Worm (Caenorhabditis elegans) whole organism, mixed stage, embryonic: Measurements from ENCODE around the gene gst-22.

Experiments used
- M03D4.4 ChIP-seq: sonication (generic microtip); optimal IDR thresholded peaks from 2 replicates; lab custom pipeline; 2017; ENCODE audit warnings: mild to moderate bottlenecking, missing genetic modification characterization, missing compliant biosample characterization
- bed-3 ChIP-seq: fragments of 200-800 bp; sonication (Bioruptor generic); optimal IDR thresholded peaks from 3 replicates; lab custom pipeline; 2018; ENCODE audit warnings: mild to moderate bottlenecking, missing genetic modification characterization, moderate library complexity, missing compliant biosample characterization
- blmp-1 ChIP-seq: fragments of 150-350 bp; optimal IDR thresholded peaks from 2 replicates; lab custom pipeline; 2014; ENCODE audit warnings: missing biosample characterization, missing genetic modification characterization
- ceh-39 ChIP-seq: fragments of 150-350 bp; optimal IDR thresholded peaks from 2 replicates; lab custom pipeline; 2014; ENCODE audit warnings: missing biosample characterization, missing genetic modification characterization
- ceh-83 ChIP-seq: fragments of 200-800 bp; sonication (Bioruptor generic); optimal IDR thresholded peaks from 2 replicates; lab custom pipeline; 2018; ENCODE audit warnings: mild to moderate bottlenecking, missing genetic modification characterization, missing compliant biosample characterization
- ces-1 ChIP-seq: fragments of 150-350 bp; optimal IDR thresholded peaks from 2 replicates; lab custom pipeline; 2014; ENCODE audit warnings: missing biosample characterization, missing genetic modification reagents, missing genetic modification characterization
- cnd-1 ChIP-seq: fragments of 200-800 bp; sonication (Bioruptor generic); optimal IDR thresholded peaks from 2 replicates; lab custom pipeline; 2018; ENCODE audit warnings: mild to moderate bottlenecking, missing genetic modification characterization, missing compliant biosample characterization
- elt-1 ChIP-seq: sonication (generic microtip); optimal IDR thresholded peaks from 2 replicates; lab custom pipeline; 2017; ENCODE audit warnings: missing genetic modification characterization, mild to moderate bottlenecking, missing compliant biosample characterization, antibody characterized with exemption, moderate library complexity, borderline replicate concordance; ENCODE audit not compliant: insufficient read depth
- elt-3 ChIP-seq: fragments of 150-350 bp; optimal IDR thresholded peaks from 2 replicates; lab custom pipeline; 2014; ENCODE audit warnings: missing biosample characterization, missing genetic modification characterization
- flh-1 ChIP-seq: fragments of 200-800 bp; sonication (Bioruptor generic); optimal IDR thresholded peaks from 2 replicates; lab custom pipeline; 2018; ENCODE audit warnings: mild to moderate bottlenecking, missing genetic modification characterization, moderate library complexity, missing compliant biosample characterization
- hlh-1 ChIP-seq: fragments of 150-350 bp; optimal IDR thresholded peaks from 2 replicates; lab custom pipeline; 2014; ENCODE audit warnings: missing biosample characterization, missing genetic modification reagents, missing genetic modification characterization
- lin-32 ChIP-seq: fragments of 200-800 bp; sonication (Bioruptor generic); optimal IDR thresholded peaks from 2 replicates; lab custom pipeline; 2018; ENCODE audit warnings: mild to moderate bottlenecking, missing genetic modification characterization, missing compliant biosample characterization
- lsy-2 ChIP-seq: fragments of 150-350 bp; optimal IDR thresholded peaks from 2 replicates; lab custom pipeline; 2014; ENCODE audit warnings: missing biosample characterization, missing genetic modification characterization
- mab-5 ChIP-seq: fragments of 150-350 bp; optimal IDR thresholded peaks from 2 replicates; lab custom pipeline; 2014; ENCODE audit warnings: missing biosample characterization, missing genetic modification characterization
- mep-1 ChIP-seq: fragments of 150-350 bp; optimal IDR thresholded peaks from 2 replicates; lab custom pipeline; 2017; ENCODE audit warnings: missing biosample characterization, missing genetic modification reagents, missing genetic modification characterization, inconsistent platforms
- mls-2 ChIP-seq: sonication (generic microtip); optimal IDR thresholded peaks from 2 replicates; lab custom pipeline; 2016; ENCODE audit warnings: mild to moderate bottlenecking, missing genetic modification characterization, moderate library complexity, missing compliant biosample characterization
- nhr-12 ChIP-seq: fragments of 150-350 bp; optimal IDR thresholded peaks from 2 replicates; lab custom pipeline; 2014; ENCODE audit warnings: missing biosample characterization, missing genetic modification characterization
- nhr-2 ChIP-seq: fragments of 150-350 bp; optimal IDR thresholded peaks from 2 replicates; lab custom pipeline; 2014; ENCODE audit warnings: missing biosample characterization, missing genetic modification characterization
- nhr-237 ChIP-seq: fragments of 150-350 bp; optimal IDR thresholded peaks from 2 replicates; lab custom pipeline; 2014; ENCODE audit warnings: missing biosample characterization, missing genetic modification characterization
- nhr-28 ChIP-seq: fragments of 150-350 bp; optimal IDR thresholded peaks from 2 replicates; lab custom pipeline; 2014; ENCODE audit warnings: missing biosample characterization, missing genetic modification characterization
- pha-4 ChIP-seq: fragments of 150-350 bp; optimal IDR thresholded peaks from 2 replicates; lab custom pipeline; 2018; ENCODE audit warnings: missing biosample characterization, missing genetic modification reagents, missing genetic modification characterization
- sem-2 ChIP-seq: fragments of 200-800 bp; sonication (Bioruptor generic); optimal IDR thresholded peaks from 2 replicates; lab custom pipeline; 2018; ENCODE audit warnings: mild to moderate bottlenecking, missing genetic modification characterization, missing compliant biosample characterization
- snpc-4 ChIP-seq: fragments of 150-350 bp; optimal IDR thresholded peaks from 2 replicates; lab custom pipeline; 2014; ENCODE audit warnings: missing biosample characterization, missing genetic modification characterization
- sptf-1 ChIP-seq: sonication (generic microtip); optimal IDR thresholded peaks from 2 replicates; lab custom pipeline; 2017; ENCODE audit warnings: mild to moderate bottlenecking, missing genetic modification characterization, moderate library complexity, missing compliant biosample characterization
- tbx-8 ChIP-seq: fragments of 200-800 bp; sonication (Bioruptor generic); optimal IDR thresholded peaks from 2 replicates; lab custom pipeline; 2018; ENCODE audit warnings: mild to moderate bottlenecking, missing genetic modification characterization, moderate library complexity, missing compliant biosample characterization
- unc-120 ChIP-seq: sonication (generic microtip); optimal IDR thresholded peaks from 2 replicates; lab custom pipeline; 2017; ENCODE audit warnings: missing genetic modification characterization, missing compliant biosample characterization; ENCODE audit not compliant: poor library complexity, severe bottlenecking
- unc-39 ChIP-seq: fragments of 150-350 bp; optimal IDR thresholded peaks from 2 replicates; lab custom pipeline; 2014; ENCODE audit warnings: missing biosample characterization, missing genetic modification characterization
- unc-62 ChIP-seq: fragments of 150-350 bp; optimal IDR thresholded peaks from 2 replicates; lab custom pipeline; 2014; ENCODE audit warnings: missing biosample characterization, missing genetic modification reagents, missing genetic modification characterization
- zip-8 ChIP-seq: fragments of 150-350 bp; optimal IDR thresholded peaks from 2 replicates; lab custom pipeline; 2014; ENCODE audit warnings: missing biosample characterization, missing genetic modification characterization

The gst-22 gene

DNA sequence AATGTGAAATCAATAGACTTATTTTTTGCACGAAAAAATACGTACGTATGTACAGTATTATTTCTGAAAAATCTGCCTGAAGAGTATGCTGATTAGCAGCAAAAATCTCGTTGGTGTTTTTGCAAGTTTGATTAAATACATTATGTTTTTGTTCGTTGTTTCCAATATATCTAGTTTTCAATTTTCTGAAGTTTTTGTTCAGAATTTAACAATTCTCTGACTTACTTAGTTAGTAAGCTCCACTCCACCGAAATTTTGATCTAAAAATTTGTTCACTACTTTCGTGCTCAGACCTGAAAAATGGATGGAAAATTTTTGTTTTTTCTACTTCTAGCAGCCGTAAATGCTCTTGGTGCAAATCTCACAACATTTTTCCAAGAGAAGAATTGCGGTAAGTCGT lies 27.2 kb downstream of the gst-22 start, which contains the start of gene irld-26:
Gene irld-26, plus strand, starts transcription at position 301 of the 400 bp plus-strand sequence.
- TF ChIP-seq snpc-4 (tag; lab: Kevin White, UChicago) (no peak), elt-3 (tag; lab: Kevin White, UChicago) (no peak), bed-3 (GFP tag; lab: Kevin White, UChicago) (no peak), flh-1 (GFP tag; lab: Kevin White, UChicago) (no peak), unc-62 (GFP tag; lab: Kevin White, UChicago) (no peak), unc-120 (tag; lab: Kevin White, UChicago) (no peak), lin-32 (GFP tag; lab: Kevin White, UChicago) (no peak), hlh-1 (tag; lab: Kevin White, UChicago) (no peak), mls-2 (tag; lab: Kevin White, UChicago) (no peak), sem-2 (GFP tag; lab: Kevin White, UChicago) (no peak)

DNA sequence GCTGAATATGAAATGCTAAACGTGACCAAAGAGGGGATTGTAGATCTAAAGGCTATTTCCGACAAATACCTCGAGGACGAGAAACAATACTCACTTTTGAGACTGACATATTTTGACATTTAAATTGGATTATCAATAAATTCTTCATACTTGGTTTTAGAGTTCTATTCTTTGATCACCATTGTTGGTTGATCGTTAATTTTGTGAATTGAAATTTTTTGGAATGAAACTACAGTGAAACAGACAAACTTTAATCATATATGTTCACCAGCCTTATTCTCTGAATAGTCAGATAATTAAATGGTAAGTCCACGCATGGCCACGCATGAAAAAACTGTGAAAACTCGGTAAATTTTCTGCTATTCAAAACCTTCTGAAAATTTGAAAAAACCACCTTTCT lies 29.5 kb downstream of the gst-22 start, which contains the start of gene F11A5.18:
Gene F11A5.18, plus strand, starts transcription at position 301 of the 400 bp plus-strand sequence.
- TF ChIP-seq lsy-2 (tag; lab: Kevin White, UChicago): no peak
- no peak for TF ChIP-seq elt-1 (tag; lab: Kevin White, UChicago)
- no peak for TF ChIP-seq mls-2 (tag; lab: Kevin White, UChicago)
- TF ChIP-seq unc-120 (tag; lab: Kevin White, UChicago): no peak
- TF ChIP-seq snpc-4 (tag; lab: Kevin White, UChicago): no peak
- TF ChIP-seq zip-8 (tag; lab: Kevin White, UChicago): no peak
- no peak for TF ChIP-seq ceh-83
- TF ChIP-seq mep-1 (tag; lab: Kevin White, UChicago): no peak
- TF ChIP-seq nhr-237 (tag; lab: Kevin White, UChicago): no peak
- no peak for TF ChIP-seq elt-3 (tag; lab: Kevin White, UChicago)
- no peak for TF ChIP-seq bed-3 (GFP tag; lab: Kevin White, UChicago)
- TF ChIP-seq M03D4.4 (tag; lab: Kevin White, UChicago): no peak
- TF ChIP-seq tbx-8 (GFP tag; lab: Kevin White, UChicago): no peak
- TF ChIP-seq sem-2 (GFP tag; lab: Kevin White, UChicago): no peak
- TF ChIP-seq blmp-1 (tag; lab: Kevin White, UChicago): no peak
- TF ChIP-seq pha-4: no peak
- TF ChIP-seq nhr-12 (tag; lab: Kevin White, UChicago): no peak

- TF ChIP-seq cnd-1 (tag; lab: Kevin White, UChicago) (no peak), pha-4 (no peak), elt-3 (tag; lab: Kevin White, UChicago) (no peak), unc-39 (tag; lab: Kevin White, UChicago) (no peak), nhr-2 (no peak), lsy-2 (tag; lab: Kevin White, UChicago) (no peak), sptf-1 (tag; lab: Kevin White, UChicago) (no peak), hlh-1 (tag; lab: Kevin White, UChicago) (no peak)
Measured at ce11 chrV:16201730-16202129, 30.4 kb downstream of the gst-22 start, which contains the start of gene F11A5.17. TSS of gene F11A5.17 (plus strand) at chrV:16202030.

DNA sequence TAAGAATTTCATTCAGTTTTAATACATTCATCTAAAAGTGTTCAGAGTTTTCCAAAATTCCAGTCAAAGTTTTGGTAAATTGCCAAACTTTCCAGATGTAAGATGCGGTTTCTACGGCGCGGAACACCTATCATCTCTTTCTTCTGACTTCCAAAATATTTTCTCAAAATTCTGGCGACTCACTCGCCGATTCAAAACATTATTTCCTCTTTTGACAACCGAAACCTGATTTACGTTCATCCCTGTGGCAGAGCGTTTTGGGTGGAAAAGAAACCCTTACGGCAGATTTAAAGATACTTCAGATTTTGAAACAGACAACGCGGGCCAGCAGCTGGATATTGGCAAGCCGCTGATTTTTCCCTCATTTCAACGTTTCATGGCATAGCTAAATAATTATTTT lies 34.1 kb downstream of the gst-22 start, which contains the start of gene F11A5.5:
Gene F11A5.5, plus strand, starts transcription at position 301 of the 400 bp plus-strand sequence.
- TF ChIP-seq lsy-2 (tag; lab: Kevin White, UChicago): no peak
- TF ChIP-seq mls-2 (tag; lab: Kevin White, UChicago): no peak
- no peak for TF ChIP-seq mab-5
- TF ChIP-seq snpc-4 (tag; lab: Kevin White, UChicago): no peak
- TF ChIP-seq bed-3 (GFP tag; lab: Kevin White, UChicago): no peak
- TF ChIP-seq ceh-83: no peak
- TF ChIP-seq unc-39 (tag; lab: Kevin White, UChicago): no peak
- TF ChIP-seq nhr-28 (tag; lab: Kevin White, UChicago): no peak
- no peak for TF ChIP-seq unc-120 (tag; lab: Kevin White, UChicago)
- no peak for TF ChIP-seq pha-4
- TF ChIP-seq M03D4.4 (tag; lab: Kevin White, UChicago): no peak
- TF ChIP-seq nhr-12 (tag; lab: Kevin White, UChicago): no peak
- TF ChIP-seq, all 35 proteins: peak for 0

- TF ChIP-seq elt-3 (tag; lab: Kevin White, UChicago) (no peak), cnd-1 (tag; lab: Kevin White, UChicago) (no peak), flh-1 (GFP tag; lab: Kevin White, UChicago) (no peak), nhr-237 (tag; lab: Kevin White, UChicago) (no peak), ces-1 (no peak), sem-2 (GFP tag; lab: Kevin White, UChicago) (no peak), ceh-39 (tag; lab: Kevin White, UChicago) (no peak)
- TF ChIP-seq, all 35 proteins: peak for 0
Measured at ce11 chrV:16195379-16195778, 36.7 kb downstream of the gst-22 start, which contains the start of gene rabr-3. TSS of gene rabr-3 (plus strand) at chrV:16195679.
